Fruit fly (Drosophila melanogaster) whole organism, embryonic: Measurements from ENCODE around the gene CG5861.
A peak's percentile ranks its signal among the peaks of the same experiment; 100 is the strongest.

Experiments
- Abd-B ChIP-seq: fragments of 200-800 bp; sonication (Bioruptor generic); optimal IDR thresholded peaks from 2 replicates; lab custom pipeline; 2018; ENCODE audit warnings: missing biosample characterization, mild to moderate bottlenecking, missing genetic modification characterization, moderate library complexity
- Asciz ChIP-seq: fragments of 200-800 bp; sonication (Bioruptor generic); optimal IDR thresholded peaks from 2 replicates; lab custom pipeline; 2017; ENCODE audit warnings: missing biosample characterization, mild to moderate bottlenecking, missing genetic modification characterization, missing genetic modification reagents
- Atf-2 ChIP-seq: fragments of 200-800 bp; sonication (Bioruptor generic); optimal IDR thresholded peaks from 2 replicates; lab custom pipeline; 2016; ENCODE audit warnings: missing biosample characterization, missing genetic modification characterization
- B-H1 ChIP-seq: fragments of 200-800 bp; sonication (Bioruptor generic); IDR thresholded peaks from 3 replicates; pipeline ENCODE4 v1.3.6; 2022; ENCODE audit warnings: missing biosample characterization, missing genetic modification characterization
- BtbVII ChIP-seq: fragments of 200-800 bp; sonication (Bioruptor generic); optimal IDR thresholded peaks from 3 replicates; lab custom pipeline; 2017; ENCODE audit warnings: missing biosample characterization, mild to moderate bottlenecking, missing genetic modification characterization
- CG10209 ChIP-seq: fragments of 200-800 bp; sonication (Bioruptor generic); optimal IDR thresholded peaks from 3 replicates; lab custom pipeline; 2017; ENCODE audit warnings: missing biosample characterization, mild to moderate bottlenecking, missing genetic modification characterization, missing genetic modification reagents
- CG12104 ChIP-seq: fragments of 200-800 bp; sonication (Bioruptor generic); optimal IDR thresholded peaks from 3 replicates; lab custom pipeline; 2016; ENCODE audit warnings: missing biosample characterization, missing genetic modification characterization
- CG12219 ChIP-seq: fragments of 200-800 bp; sonication (Bioruptor generic); optimal IDR thresholded peaks from 3 replicates; lab custom pipeline; 2018; ENCODE audit warnings: missing biosample characterization, mild to moderate bottlenecking, missing genetic modification characterization
- CG12659 ChIP-seq: fragments of 200-800 bp; sonication (Bioruptor generic); optimal IDR thresholded peaks from 3 replicates; lab custom pipeline; 2017; ENCODE audit warnings: mild to moderate bottlenecking, missing biosample characterization, missing genetic modification reagents, missing genetic modification characterization
- CG13123 ChIP-seq: fragments of 200-800 bp; sonication (Bioruptor generic); optimal IDR thresholded peaks from 2 replicates; lab custom pipeline; 2016; ENCODE audit warnings: missing biosample characterization, missing genetic modification characterization
- CG14050 ChIP-seq: fragments of 200-800 bp; sonication (Bioruptor generic); IDR thresholded peaks from 3 replicates; pipeline ENCODE4 v1.3.6; 2022; ENCODE audit warnings: missing biosample characterization, missing genetic modification characterization
- CG14710 ChIP-seq: fragments of 200-800 bp; sonication (Bioruptor generic); optimal IDR thresholded peaks from 3 replicates; lab custom pipeline; 2019; ENCODE audit warnings: missing biosample characterization, mild to moderate bottlenecking, missing genetic modification characterization, moderate library complexity
- CG15073 ChIP-seq: fragments of 200-800 bp; sonication (Bioruptor generic); optimal IDR thresholded peaks from 2 replicates; lab custom pipeline; 2016; ENCODE audit warnings: missing biosample characterization, missing genetic modification characterization
- CG17829 ChIP-seq: fragments of 200-800 bp; optimal IDR thresholded peaks from 2 replicates; lab custom pipeline; 2019; ENCODE audit warnings: missing biosample characterization, mild to moderate bottlenecking, missing genetic modification characterization, moderate library complexity
- CG18764 ChIP-seq: fragments of 200-800 bp; sonication (Bioruptor generic); optimal IDR thresholded peaks from 3 replicates; lab custom pipeline; 2016; ENCODE audit warnings: missing biosample characterization, missing genetic modification characterization
- CG3163 ChIP-seq: fragments of 200-800 bp; sonication (Bioruptor generic); optimal IDR thresholded peaks from 3 replicates; lab custom pipeline; 2016; ENCODE audit warnings: missing biosample characterization, missing genetic modification characterization
- CG3726 ChIP-seq: fragments of 200-800 bp; sonication (Bioruptor generic); IDR thresholded peaks from 3 replicates; pipeline ENCODE4, ENCODE4 v1.3.6; 2022; ENCODE audit warnings: missing biosample characterization, missing genetic modification characterization
- CG4730 ChIP-seq: fragments of 200-800 bp; sonication (Bioruptor generic); IDR thresholded peaks from 2 replicates; pipeline ENCODE4 v1.3.6; 2022; ENCODE audit warnings: missing biosample characterization, missing genetic modification characterization
- CG6654 ChIP-seq: fragments of 200-800 bp; sonication (Bioruptor generic); optimal IDR thresholded peaks from 2 replicates; lab custom pipeline; 2017; ENCODE audit warnings: missing biosample characterization, mild to moderate bottlenecking, missing genetic modification characterization
- CG7745 ChIP-seq: fragments of 200-800 bp; sonication (Bioruptor generic); optimal IDR thresholded peaks from 2 replicates; lab custom pipeline; 2018; ENCODE audit warnings: missing biosample characterization, mild to moderate bottlenecking, missing genetic modification characterization, moderate library complexity
- D19B ChIP-seq: fragments of 200-800 bp; sonication (Bioruptor generic); optimal IDR thresholded peaks from 2 replicates; lab custom pipeline; 2017; ENCODE audit warnings: missing biosample characterization, mild to moderate bottlenecking, missing genetic modification characterization
- Dad ChIP-seq: fragments of 200-800 bp; sonication (Bioruptor generic); optimal IDR thresholded peaks from 3 replicates; lab custom pipeline; 2016; ENCODE audit warnings: missing biosample characterization, missing genetic modification characterization
- Hand ChIP-seq: fragments of 200-800 bp; sonication (Bioruptor generic); optimal IDR thresholded peaks from 2 replicates; lab custom pipeline; 2017; ENCODE audit warnings: mild to moderate bottlenecking, missing biosample characterization, missing genetic modification reagents, missing genetic modification characterization
- HmgZ ChIP-seq: fragments of 200-800 bp; sonication (Bioruptor generic); optimal IDR thresholded peaks from 2 replicates; lab custom pipeline; 2018; ENCODE audit warnings: missing biosample characterization, mild to moderate bottlenecking, missing genetic modification characterization
- Hmr ChIP-seq: fragments of 200-800 bp; sonication (Bioruptor generic); optimal IDR thresholded peaks from 3 replicates; lab custom pipeline; 2017; ENCODE audit warnings: mild to moderate bottlenecking, missing biosample characterization, missing genetic modification reagents, missing genetic modification characterization
- Jarid2 ChIP-seq: fragments of 200-800 bp; sonication (Bioruptor generic); optimal IDR thresholded peaks from 3 replicates; lab custom pipeline; 2017; ENCODE audit warnings: mild to moderate bottlenecking, missing biosample characterization, missing genetic modification reagents, missing genetic modification characterization
- Max ChIP-seq: fragments of 200-800 bp; sonication (Bioruptor generic); optimal IDR thresholded peaks from 2 replicates; lab custom pipeline; 2016; ENCODE audit warnings: missing biosample characterization, mild to moderate bottlenecking, missing genetic modification characterization
- NFAT ChIP-seq: fragments of 200-800 bp; sonication (Bioruptor generic); IDR thresholded peaks from 2 replicates; pipeline ENCODE4 v1.3.6; 2022; ENCODE audit warnings: missing biosample characterization, missing genetic modification characterization
- Oli ChIP-seq: fragments of 200-800 bp; sonication (Bioruptor generic); optimal IDR thresholded peaks from 2 replicates; lab custom pipeline; 2018; ENCODE audit warnings: missing biosample characterization, mild to moderate bottlenecking, missing genetic modification characterization, moderate library complexity
- Opbp ChIP-seq: fragments of 200-800 bp; sonication (Bioruptor generic); IDR thresholded peaks from 3 replicates; pipeline ENCODE4 v1.3.6; 2022; ENCODE audit warnings: missing biosample characterization, missing genetic modification characterization; ENCODE audit not compliant: partially characterized antibody
- Sry-β ChIP-seq: fragments of 200-800 bp; sonication (Bioruptor generic); optimal IDR thresholded peaks from 2 replicates; lab custom pipeline; 2018; ENCODE audit warnings: missing biosample characterization, mild to moderate bottlenecking, missing genetic modification characterization, moderate library complexity
- Taf1 ChIP-seq: fragments of 200-800 bp; sonication (Bioruptor generic); IDR thresholded peaks from 2 replicates; pipeline ENCODE4 v1.3.6; 2022; ENCODE audit warnings: missing biosample characterization, missing genetic modification characterization
- ab ChIP-seq: fragments of 200-800 bp; sonication (Bioruptor generic); optimal IDR thresholded peaks from 2 replicates; lab custom pipeline; 2016; ENCODE audit warnings: missing biosample characterization, missing genetic modification characterization
- br ChIP-seq: fragments of >200 bp; optimal IDR thresholded peaks from 2 replicates; lab custom pipeline; 2017
- caup ChIP-seq: fragments of 200-800 bp; sonication (Bioruptor generic); optimal IDR thresholded peaks from 3 replicates; lab custom pipeline; 2017; ENCODE audit warnings: missing biosample characterization, mild to moderate bottlenecking, missing genetic modification characterization, moderate library complexity; ENCODE audit not compliant: severe bottlenecking
- corto ChIP-seq: fragments of 200-800 bp; sonication (Bioruptor generic); optimal IDR thresholded peaks from 2 replicates; lab custom pipeline; 2016; ENCODE audit warnings: missing biosample characterization, mild to moderate bottlenecking, missing genetic modification characterization, moderate library complexity
- crc ChIP-seq: fragments of 200-800 bp; sonication (Bioruptor generic); optimal IDR thresholded peaks from 2 replicates; lab custom pipeline; 2016; ENCODE audit warnings: missing biosample characterization, missing genetic modification characterization
- dan ChIP-seq: fragments of 200-800 bp; sonication (Bioruptor generic); IDR thresholded peaks from 2 replicates; pipeline ENCODE4 v1.3.6; 2022; ENCODE audit warnings: missing biosample characterization, missing genetic modification characterization
- fu2 ChIP-seq: fragments of 200-800 bp; sonication (Bioruptor generic); optimal IDR thresholded peaks from 2 replicates; lab custom pipeline; 2016; ENCODE audit warnings: missing biosample characterization, missing genetic modification characterization
- gcm2 ChIP-seq: fragments of 200-800 bp; sonication (Bioruptor generic); optimal IDR thresholded peaks from 2 replicates; lab custom pipeline; 2016; ENCODE audit warnings: missing biosample characterization, missing genetic modification characterization
- gfzf ChIP-seq: fragments of 200-800 bp; sonication (Bioruptor generic); optimal IDR thresholded peaks from 2 replicates; lab custom pipeline; 2016; ENCODE audit warnings: missing biosample characterization, mild to moderate bottlenecking, missing genetic modification characterization, moderate library complexity
- hbn ChIP-seq: fragments of 200-800 bp; sonication (Bioruptor generic); IDR thresholded peaks from 2 replicates; pipeline ENCODE4 v1.3.6; 2022; ENCODE audit warnings: missing biosample characterization, missing genetic modification characterization; ENCODE audit not compliant: partially characterized antibody
- ind ChIP-seq: fragments of 200-800 bp; sonication (Bioruptor generic); optimal IDR thresholded peaks from 3 replicates; lab custom pipeline; 2016; ENCODE audit warnings: missing biosample characterization, missing genetic modification characterization
- inv ChIP-seq: fragments of 200-800 bp; sonication (Bioruptor generic); IDR thresholded peaks from 2 replicates; pipeline ENCODE4 v1.3.6; 2022; ENCODE audit warnings: missing biosample characterization, missing genetic modification characterization; ENCODE audit not compliant: partially characterized antibody
- onecut ChIP-seq: fragments of 200-800 bp; sonication (Bioruptor generic); IDR thresholded peaks from 2 replicates; pipeline ENCODE4 v1.3.6; 2022; ENCODE audit warnings: missing biosample characterization, missing genetic modification characterization
- pb ChIP-seq: fragments of 200-800 bp; sonication (Bioruptor generic); optimal IDR thresholded peaks from 3 replicates; lab custom pipeline; 2016; ENCODE audit warnings: missing biosample characterization, missing genetic modification characterization
- repo ChIP-seq: fragments of 200-800 bp; sonication (Bioruptor generic); optimal IDR thresholded peaks from 2 replicates; lab custom pipeline; 2016; ENCODE audit warnings: missing biosample characterization, missing genetic modification characterization
- slou ChIP-seq: fragments of 200-800 bp; sonication (Bioruptor generic); optimal IDR thresholded peaks from 3 replicates; lab custom pipeline; 2016; ENCODE audit warnings: missing biosample characterization, missing genetic modification characterization
- tgo ChIP-seq: fragments of 200-800 bp; sonication (Bioruptor generic); IDR thresholded peaks from 3 replicates; pipeline ENCODE4 v1.3.6; 2022; ENCODE audit warnings: missing biosample characterization, missing genetic modification characterization
- tll ChIP-seq, 2 experiments: fragments of 200-800 bp in 1 of 2; fragments of >200 bp in 1 of 2; sonication (Bioruptor generic) in 1 of 2; optimal IDR thresholded peaks; 2 replicates each; lab custom pipeline; 2017 to 2019; ENCODE audit warnings: missing biosample characterization in 2 of 2, missing genetic modification characterization in 2 of 2, mild to moderate bottlenecking in 1 of 2, moderate library complexity in 1 of 2

Gene CG5861

dm6 chr2L:16286360-16287005 is 20.6 kb downstream of the CG5861 start (continued):
- peak; percentile 69 for TF ChIP-seq BtbVII (GFP tag; lab: Kevin White, UChicago)
- TF ChIP-seq CG3726 (GFP tag; lab: Robert Waterston, UW) = no peak
- TF ChIP-seq dan (GFP tag; lab: Robert Waterston, UW) = no peak
- TF ChIP-seq CG12659 = peak; percentile 88
- TF ChIP-seq gfzf (GFP tag; lab: Kevin White, UChicago) = no peak
- TF ChIP-seq Atf-2 (GFP tag; lab: Kevin White, UChicago) = peak; percentile 19
- TF ChIP-seq onecut (GFP tag; lab: Robert Waterston, UW) = peak; percentile 96
- TF ChIP-seq CG18764 (GFP tag; lab: Kevin White, UChicago) = peak; percentile 75
- peak; percentile 65 for TF ChIP-seq CG3163 (GFP tag; lab: Kevin White, UChicago)
- peak; percentile 69 for TF ChIP-seq crc (GFP tag; lab: Kevin White, UChicago)
- TF ChIP-seq br (lab: Kevin White, UChicago) = no peak
- peak; percentile 82 for TF ChIP-seq CG14710
- peak; percentile 66 for TF ChIP-seq Max (GFP tag; lab: Kevin White, UChicago)
- TF ChIP-seq CG6654 (GFP tag; lab: Kevin White, UChicago) = peak; percentile 72
- TF ChIP-seq CG17829 (tag; lab: Kevin White, UChicago) = peak; percentile 86
- peak; percentile 80 for TF ChIP-seq Asciz (GFP tag; lab: Kevin White, UChicago)
- TF ChIP-seq Oli = peak; percentile 89
- TF ChIP-seq CG15073 = peak; percentile 98
- peak; percentile 79 for TF ChIP-seq fu2
- peak; percentile 83 for TF ChIP-seq pb (GFP tag; lab: Kevin White, UChicago)
- TF ChIP-seq Hand = peak; percentile 63
- peak; percentile 15 for TF ChIP-seq CG7745
- peak; percentile 80 for TF ChIP-seq corto (GFP tag; lab: Kevin White, UChicago)
- peak; percentile 86 for TF ChIP-seq Hmr (GFP tag; lab: Kevin White, UChicago)
- TF ChIP-seq CG12104 (GFP tag; lab: Kevin White, UChicago) = peak; percentile 57
- no peak for TF ChIP-seq Taf1
- no peak for TF ChIP-seq Opbp
- no peak for TF ChIP-seq tgo (GFP tag; lab: Robert Waterston, UW)
- TF ChIP-seq Jarid2 (GFP tag; lab: Kevin White, UChicago) = peak; percentile 58
- no peak for TF ChIP-seq hbn
- TF ChIP-seq CG4730 (GFP tag; lab: Robert Waterston, UW) = no peak
- peak; percentile 88 for TF ChIP-seq CG10209 (GFP tag; lab: Kevin White, UChicago)
- TF ChIP-seq caup (GFP tag; lab: Kevin White, UChicago) = peak; percentile 85
- no peak for TF ChIP-seq NFAT (GFP tag; lab: Robert Waterston, UW)
- peak; percentile 57 for TF ChIP-seq CG12219 (GFP tag; lab: Kevin White, UChicago)
- no peak for TF ChIP-seq CG14050
- peak; percentile 82 for TF ChIP-seq D19B (GFP tag; lab: Kevin White, UChicago)
- TF ChIP-seq Sry-β (GFP tag; lab: Kevin White, UChicago) = peak; percentile 86
- peak in 1 of 2 experiments; percentile 60 for TF ChIP-seq tll (GFP tag; optimal IDR thresholded peaks at IDR 0.05; lab: Kevin White, UChicago)
- peak; percentile 54 for TF ChIP-seq Abd-B (GFP tag; lab: Kevin White, UChicago)
- TF ChIP-seq slou (GFP tag; lab: Kevin White, UChicago) = peak; percentile 32
- peak; percentile 84 for TF ChIP-seq ind (GFP tag; lab: Kevin White, UChicago)
- TF ChIP-seq ab = no peak
- no peak for TF ChIP-seq inv
- TF ChIP-seq B-H1 (GFP tag; lab: Robert Waterston, UW) = no peak
- TF ChIP-seq CG13123 (GFP tag; lab: Kevin White, UChicago) = peak; percentile 73
- TF ChIP-seq HmgZ (tag; lab: Kevin White, UChicago) = peak; percentile 59
- TF ChIP-seq repo = peak; percentile 32
- peak; percentile 84 for TF ChIP-seq Dad (GFP tag; lab: Kevin White, UChicago)
- peak; percentile 63 for TF ChIP-seq gcm2 (GFP tag; lab: Kevin White, UChicago)
